Fruit fly (Drosophila melanogaster) whole organism, wandering third instar larva: ENCODE data around the gene CG32040.

Source experiments
- Abd-B ChIP-seq: fragments of >200 bp; optimal IDR thresholded peaks from 2 replicates; lab custom pipeline; 2017; ENCODE audit warnings: missing biosample characterization, missing genetic modification characterization
- GATAd ChIP-seq: sonication (Bioruptor generic); optimal IDR thresholded peaks from 2 replicates; lab custom pipeline; 2016; ENCODE audit warnings: missing biosample characterization, missing genetic modification characterization
- Hr83 ChIP-seq: fragments of 200-300 bp; sonication (Bioruptor generic); optimal IDR thresholded peaks from 2 replicates; lab custom pipeline; 2016; ENCODE audit warnings: missing biosample characterization, mild to moderate bottlenecking, missing genetic modification characterization, moderate library complexity; ENCODE audit not compliant: poor library complexity, severe bottlenecking
- Mio ChIP-seq: sonication (Bioruptor generic); optimal IDR thresholded peaks from 2 replicates; lab custom pipeline; 2016; ENCODE audit warnings: missing biosample characterization, missing genetic modification characterization
- rgr ChIP-seq: fragments of 200-800 bp; sonication (Bioruptor generic); optimal IDR thresholded peaks from 3 replicates; lab custom pipeline; 2016; ENCODE audit warnings: missing biosample characterization, mild to moderate bottlenecking, missing genetic modification characterization
- usp ChIP-seq: fragments of >200 bp; optimal IDR thresholded peaks from 2 replicates; lab custom pipeline; 2017; ENCODE audit warnings: missing biosample characterization, missing genetic modification characterization

- no peak for TF ChIP-seq Abd-B (GFP tag; lab: Kevin White, UChicago)
- TF ChIP-seq Mio (GFP tag; lab: Kevin White, UChicago): peak; percentile 30
- peak; percentile 6 for TF ChIP-seq Hr83 (GFP tag; lab: Kevin White, UChicago)
- no peak for TF ChIP-seq usp
- no peak for TF ChIP-seq GATAd (GFP tag; lab: Kevin White, UChicago)
- peak; percentile 96 for TF ChIP-seq rgr (GFP tag; lab: Kevin White, UChicago)
These were observed 23.6 kb downstream of the CG32040 start, which contains the start of gene Hsp26 for dm6 chr3L:9377198-9378035.
